Worm (Caenorhabditis elegans): ENCODE measurements around the gene Y69A2AR.31.
A peak's percentile ranks its signal among the peaks of the same experiment; 100 is the strongest.

Gene Y69A2AR.31

ce11 chrIV:2618611-2619010, 45.2 kb downstream of the Y69A2AR.31 start, which contains the start of gene smf-3 (continued):
- TF ChIP-seq daf-8 (GFP tag; IDR thresholded peaks at IDR 0.05) (no peak), fkh-10 (GFP tag; optimal IDR thresholded peaks at IDR 0.05) (no peak), skn-1 (tag; optimal IDR thresholded peaks at IDR 0.05) (no peak), aha-1 (tag) (peak; percentile 96), nhr-111 (GFP tag; optimal IDR thresholded peaks at IDR 0.05) (no peak), spr-1 (tag; optimal IDR thresholded peaks at IDR 0.05) (no peak), zfp-2 (tag; optimal IDR thresholded peaks at IDR 0.05) (no peak), T26A8.4 (GFP tag; IDR thresholded peaks at IDR 0.05) (no peak), nhr-42 (GFP tag; IDR thresholded peaks at IDR 0.05) (no peak), hif-1 (tag; optimal IDR thresholded peaks at IDR 0.05) (peak in 1 of 2 experiments; percentile 89), ceh-62 (tag; optimal IDR thresholded peaks at IDR 0.05) (no peak)

- no peak for TF ChIP-seq zfp-3 (GFP tag; conservative IDR thresholded peaks at IDR 0.05)
- TF ChIP-seq ceh-28 (tag; optimal IDR thresholded peaks at IDR 0.05) = peak; percentile 73
These were observed 47.0 kb downstream of the Y69A2AR.31 start for ce11 chrIV:2616853-2617252.

ce11 chrIV:2613754-2614244, 50.0 kb downstream of the Y69A2AR.31 start, which contains the start of gene daao-1:
Gene daao-1, plus strand, starts transcription at chrIV:2614194.
- TF ChIP-seq sdz-12 (GFP tag; optimal IDR thresholded peaks at IDR 0.05) (no peak), vab-7 (GFP tag; IDR thresholded peaks at IDR 0.05) (no peak), hlh-30 (tag; optimal IDR thresholded peaks at IDR 0.05; ENCODE audit: insufficient read depth) (no peak), duxl-1 (tag; optimal IDR thresholded peaks at IDR 0.05; ENCODE audit: poor library complexity) (no peak), aha-1 (tag) (no peak), fos-1 (tag; optimal IDR thresholded peaks at IDR 0.05) (no peak), lin-39 (tag; optimal IDR thresholded peaks at IDR 0.05) (no peak), daf-16 (GFP tag; optimal IDR thresholded peaks at IDR 0.05) (no peak), daf-16 (tag; optimal IDR thresholded peaks at IDR 0.05) (peak; percentile 38), nhr-11 (tag; optimal IDR thresholded peaks at IDR 0.05) (no peak), dve-1 (tag; optimal IDR thresholded peaks at IDR 0.05; ENCODE audit: insufficient read depth) (peak; percentile 49), php-3 (GFP tag; IDR thresholded peaks at IDR 0.05) (peak; percentile 74), arid-1 (GFP tag; conservative IDR thresholded peaks at IDR 0.05) (no peak), pqm-1 (tag; optimal IDR thresholded peaks at IDR 0.05) (no peak), skn-1 (tag; optimal IDR thresholded peaks at IDR 0.05) (no peak), ztf-7 (tag; optimal IDR thresholded peaks at IDR 0.05) (no peak), jun-1 (tag; optimal IDR thresholded peaks at IDR 0.05) (no peak), madf-5 (GFP tag; IDR thresholded peaks at IDR 0.05) (no peak), nhr-25 (tag; optimal IDR thresholded peaks at IDR 0.05; ENCODE audit: borderline replicate concordance, insufficient read depth) (no peak), aly-2 (tag; optimal IDR thresholded peaks at IDR 0.05) (no peak), lin-38 (GFP tag; IDR thresholded peaks at IDR 0.05) (no peak), R02D3.7 (tag; optimal IDR thresholded peaks at IDR 0.05) (no peak), Y5F2A.4 (GFP tag; optimal IDR thresholded peaks at IDR 0.05) (no peak), lin-29 (GFP tag; IDR thresholded peaks at IDR 0.05) (no peak), mxl-2 (GFP tag; conservative IDR thresholded peaks at IDR 0.05) (no peak), zfp-2 (tag; optimal IDR thresholded peaks at IDR 0.05) (no peak), ceh-82 (tag; optimal IDR thresholded peaks at IDR 0.05) (no peak), F26F4.8 (GFP tag; conservative IDR thresholded peaks at IDR 0.05) (no peak), lin-15B (tag; optimal IDR thresholded peaks at IDR 0.05) (no peak), nhr-48 (tag; optimal IDR thresholded peaks at IDR 0.05) (peak; percentile 6), snpc-4 (tag; optimal IDR thresholded peaks at IDR 0.05) (no peak), nhr-28 (tag; optimal IDR thresholded peaks at IDR 0.05) (peak; percentile 40), ZK337.2 (GFP tag; IDR thresholded peaks at IDR 0.05) (no peak), F49E8.2 (tag; optimal IDR thresholded peaks at IDR 0.05; ENCODE audit: borderline replicate concordance) (no peak), gei-8 (GFP tag; optimal IDR thresholded peaks at IDR 0.05) (no peak), nhr-10 (tag; optimal IDR thresholded peaks at IDR 0.05) (no peak)

Data from whole organism, L4 larva.